Fruit fly (Drosophila melanogaster): ENCODE data around the gene bcn92.
A peak's percentile ranks its signal among the peaks of the same experiment; 100 is the strongest.

Gene bcn92

DNA sequence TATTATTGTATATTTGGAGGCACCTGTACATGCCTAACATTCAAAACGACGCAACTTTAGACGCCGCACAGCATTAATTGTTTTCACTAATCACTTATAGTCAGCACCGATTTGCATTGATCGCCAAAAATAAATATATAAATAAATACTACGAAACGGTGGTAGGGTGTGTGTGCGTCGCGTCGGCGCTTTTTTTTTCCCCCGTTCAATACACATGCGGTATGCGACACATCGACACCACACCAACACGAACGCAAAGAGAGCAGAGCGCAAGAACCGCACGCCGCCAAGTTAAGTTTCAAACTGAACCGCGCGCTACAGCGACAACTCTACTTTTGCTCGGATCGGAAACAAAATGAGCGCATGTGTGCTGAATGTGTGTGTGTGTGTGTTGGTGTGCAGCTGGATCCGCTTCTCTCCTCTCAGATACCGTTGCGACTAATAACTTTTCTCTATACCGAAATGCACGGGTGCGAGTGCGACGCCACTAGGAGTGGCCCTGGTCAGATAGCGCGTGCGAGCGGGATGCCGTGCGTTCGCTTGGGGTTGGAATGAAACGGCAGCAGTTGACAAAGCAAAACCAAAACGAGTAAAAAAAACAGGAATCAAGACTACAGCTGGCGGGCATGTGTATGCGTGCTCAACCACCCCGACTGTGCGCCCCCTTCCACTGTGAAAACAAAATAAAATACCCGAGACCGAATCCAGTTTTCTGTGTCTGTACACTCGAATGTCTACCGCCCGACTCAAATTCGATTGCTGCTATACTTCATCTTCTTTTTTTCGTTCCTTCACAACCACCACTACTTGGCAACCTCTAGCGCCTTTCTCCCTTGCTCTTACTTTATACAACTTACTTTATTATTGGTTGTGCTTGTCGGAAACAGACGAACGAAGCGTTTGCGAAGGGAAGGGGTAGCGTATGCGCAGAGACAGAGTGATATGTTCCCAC lies 26.2 kb downstream of the bcn92 start, which contains the start of gene ph-d (continued):
- TF ChIP-seq CG14441 (GFP tag; IDR thresholded peaks at IDR 0.05) (no peak), TFAM (GFP tag; optimal IDR thresholded peaks at IDR 0.05) (no peak), Hey (tag; optimal IDR thresholded peaks at IDR 0.05) (peak; percentile 43), CG12769 (tag; optimal IDR thresholded peaks at IDR 0.05) (peak; percentile 98), dpn (GFP tag; optimal IDR thresholded peaks at IDR 0.05) (peak in 1 of 2 experiments; percentile 7), run (tag; optimal IDR thresholded peaks at IDR 0.05) (no peak), CG13287 (GFP tag; IDR thresholded peaks at IDR 0.05; ENCODE audit: partially characterized antibody) (peak; percentile 38; the same call in 1 of the 2 replicates), dati (GFP tag; IDR thresholded peaks at IDR 0.05) (no peak), CG1024 (GFP tag; IDR thresholded peaks at IDR 0.05) (no peak), CG30431 (GFP tag; optimal IDR thresholded peaks at IDR 0.05) (peak; percentile 38), sisA (GFP tag; IDR thresholded peaks at IDR 0.05) (peak; percentile 48), CG4404 (GFP tag; IDR thresholded peaks at IDR 0.05) (no peak), HLH4C (GFP tag; IDR thresholded peaks at IDR 0.05; ENCODE audit: partially characterized antibody) (0 out of 3 replicates have a peak, but pooled peaks have one; percentile 33), CG2678 (tag; optimal IDR thresholded peaks at IDR 0.05) (peak; percentile 66), abd-A (tag; optimal IDR thresholded peaks at IDR 0.05) (peak; percentile 95), hth (optimal IDR thresholded peaks at IDR 0.05) (no peak), CG7357 (GFP tag; IDR thresholded peaks at IDR 0.05) (no peak), CG3407 (GFP tag; optimal IDR thresholded peaks at IDR 0.05) (peak; percentile 25), CG18619 (GFP tag; optimal IDR thresholded peaks at IDR 0.05) (peak; percentile 38), Blimp-1 (GFP tag; optimal IDR thresholded peaks at IDR 0.05) (peak; percentile 52), CG32772 (GFP tag; IDR thresholded peaks at IDR 0.05) (0 out of 2 replicates have a peak, but pooled peaks have one; percentile 6), corto (GFP tag; optimal IDR thresholded peaks at IDR 0.05) (no peak), pb (GFP tag; optimal IDR thresholded peaks at IDR 0.05) (peak; percentile 13), sob (GFP tag; IDR thresholded peaks at IDR 0.05) (peak; percentile 34; the same call in 1 of the 2 replicates), CG4360 (GFP tag; IDR thresholded peaks at IDR 0.05) (0 out of 2 replicates have a peak, but pooled peaks have one; percentile 17), CG34224 (GFP tag; IDR thresholded peaks at IDR 0.05; ENCODE audit: partially characterized antibody) (peak; percentile 23; the same call in 2 of the 3 replicates), nerfin-1 (tag; optimal IDR thresholded peaks at IDR 0.05) (peak; percentile 17), gcm (GFP tag; optimal IDR thresholded peaks at IDR 0.05) (peak; percentile 2), CG6175 (GFP tag; IDR thresholded peaks at IDR 0.05) (peak; percentile 62; the same call in 2 of the 3 replicates), insv (GFP tag; optimal IDR thresholded peaks at IDR 0.05) (peak in 1 of 2 experiments; percentile 17), MESR4 (GFP tag; optimal IDR thresholded peaks at IDR 0.05) (peak; percentile 7), Dref (GFP tag; IDR thresholded peaks at IDR 0.05) (no peak), GATAe (GFP tag; conservative IDR thresholded peaks at IDR 0.05) (peak; percentile 57), Taf1 (GFP tag; IDR thresholded peaks at IDR 0.05) (no peak), CG14667 (GFP tag; IDR thresholded peaks at IDR 0.05) (peak; percentile 25; the same call in 1 of the 2 replicates), croc (GFP tag; conservative IDR thresholded peaks at IDR 0.05) (no peak; the same call in 2 of the 3 replicates), CG7372 (GFP tag; IDR thresholded peaks at IDR 0.05) (no peak), zf30C (GFP tag; optimal IDR thresholded peaks at IDR 0.05) (no peak), repo (GFP tag; optimal IDR thresholded peaks at IDR 0.05) (no peak), Ptx1 (GFP tag; IDR thresholded peaks at IDR 0.05) (peak; percentile 59), tll (GFP tag; optimal IDR thresholded peaks at IDR 0.05) (no peak), CG4424 (GFP tag; optimal IDR thresholded peaks at IDR 0.05) (peak; percentile 35), toy (GFP tag; IDR thresholded peaks at IDR 0.05) (no peak), cas (GFP tag; IDR thresholded peaks at IDR 0.05) (0 out of 2 replicates have a peak, but pooled peaks have one; percentile 11), CG15514 (GFP tag; optimal IDR thresholded peaks at IDR 0.05) (peak; percentile 53), CG6654 (GFP tag; optimal IDR thresholded peaks at IDR 0.05) (no peak), CG7786 (GFP tag; optimal IDR thresholded peaks at IDR 0.05) (no peak), unpg (GFP tag; optimal IDR thresholded peaks at IDR 0.05) (peak; percentile 54)

All from whole organism, embryonic.